Fruit fly (Drosophila melanogaster) whole organism, pupa: Measurements from ENCODE around the gene Cpr66D.

Source experiments
- CG10348 ChIP-seq: fragments of 200-800 bp; sonication (Bioruptor generic); IDR thresholded peaks from 2 replicates; pipeline ENCODE4 v1.3.6; 2022; ENCODE audit warnings: missing biosample characterization, missing genetic modification characterization
- CG12605 ChIP-seq: fragments of 200-800 bp; sonication (Bioruptor generic); IDR thresholded peaks from 2 replicates; pipeline ENCODE4 v1.3.6; 2022; ENCODE audit warnings: missing biosample characterization, missing genetic modification characterization
- CG13204 ChIP-seq: fragments of 200-800 bp; sonication (Bioruptor generic); optimal IDR thresholded peaks from 2 replicates; lab custom pipeline; 2018; ENCODE audit warnings: missing biosample characterization, mild to moderate bottlenecking, missing genetic modification characterization, moderate library complexity
- CG14655 ChIP-seq: fragments of 200-800 bp; sonication (Bioruptor generic); optimal IDR thresholded peaks from 3 replicates; lab custom pipeline; 2017; ENCODE audit warnings: mild to moderate bottlenecking, missing biosample characterization, missing genetic modification reagents, missing genetic modification characterization
- CG15710 ChIP-seq: fragments of 200-800 bp; sonication (Bioruptor generic); optimal IDR thresholded peaks from 2 replicates; lab custom pipeline; 2018; ENCODE audit warnings: missing biosample characterization, mild to moderate bottlenecking, missing genetic modification characterization, moderate library complexity
- CG17806 ChIP-seq: fragments of 200-800 bp; sonication (Bioruptor generic); optimal IDR thresholded peaks from 2 replicates; lab custom pipeline; 2018; ENCODE audit warnings: missing biosample characterization, mild to moderate bottlenecking, missing genetic modification characterization, moderate library complexity
- CG32121 ChIP-seq: fragments of 200-800 bp; sonication (Bioruptor generic); IDR thresholded peaks from 2 replicates; pipeline ENCODE4 v1.3.6; 2022; ENCODE audit warnings: missing biosample characterization, missing genetic modification characterization
- CG34367 ChIP-seq: fragments of 200-800 bp; sonication (Bioruptor generic); optimal IDR thresholded peaks from 2 replicates; lab custom pipeline; 2018; ENCODE audit warnings: missing biosample characterization, mild to moderate bottlenecking, missing genetic modification characterization
- CG4496 ChIP-seq: fragments of 200-800 bp; sonication (Bioruptor generic); IDR thresholded peaks from 3 replicates; pipeline ENCODE4 v1.3.6; 2022; ENCODE audit warnings: missing biosample characterization, missing genetic modification characterization
- CG8159 ChIP-seq: fragments of 200-800 bp; sonication (Bioruptor generic); optimal IDR thresholded peaks from 3 replicates; lab custom pipeline; 2018; ENCODE audit warnings: missing biosample characterization, mild to moderate bottlenecking, missing genetic modification characterization, moderate library complexity
- CG8301 ChIP-seq: fragments of 200-800 bp; sonication (Bioruptor generic); optimal IDR thresholded peaks from 2 replicates; lab custom pipeline; 2018; ENCODE audit warnings: missing biosample characterization, mild to moderate bottlenecking, missing genetic modification characterization
- CG9948 ChIP-seq: fragments of 200-800 bp; sonication (Bioruptor generic); optimal IDR thresholded peaks from 2 replicates; lab custom pipeline; 2018; ENCODE audit warnings: missing biosample characterization, mild to moderate bottlenecking, missing genetic modification characterization, moderate library complexity
- D1 ChIP-seq: fragments of 200-800 bp; sonication (Bioruptor generic); optimal IDR thresholded peaks from 2 replicates; lab custom pipeline; 2018; ENCODE audit warnings: missing biosample characterization, mild to moderate bottlenecking, missing genetic modification characterization, moderate library complexity
- EcR ChIP-seq: fragments of 200-800 bp; sonication (Bioruptor generic); optimal IDR thresholded peaks from 3 replicates; lab custom pipeline; 2019; ENCODE audit warnings: missing biosample characterization, missing genetic modification characterization, mild to moderate bottlenecking, moderate library complexity, missing genetic modification reagents
- Ets98B ChIP-seq: fragments of 200-800 bp; sonication (Bioruptor generic); IDR thresholded peaks from 2 replicates; pipeline ENCODE4 v1.3.6; 2022; ENCODE audit warnings: missing biosample characterization, missing genetic modification characterization
- Pif1A ChIP-seq: fragments of 200-800 bp; sonication (Bioruptor generic); optimal IDR thresholded peaks from 3 replicates; lab custom pipeline; 2016; ENCODE audit warnings: missing biosample characterization, missing genetic modification characterization
- Pif1B ChIP-seq: fragments of 200-800 bp; sonication (Bioruptor generic); optimal IDR thresholded peaks from 3 replicates; lab custom pipeline; 2016; ENCODE audit warnings: missing biosample characterization, missing genetic modification characterization
- Snoo ChIP-seq: fragments of 200-800 bp; sonication (Bioruptor generic); optimal IDR thresholded peaks from 3 replicates; lab custom pipeline; 2017; ENCODE audit warnings: missing biosample characterization, mild to moderate bottlenecking, missing genetic modification characterization, inconsistent platforms
- fd96Ca ChIP-seq: fragments of 200-800 bp; sonication (Bioruptor generic); IDR thresholded peaks from 3 replicates; pipeline ENCODE4 v1.3.6; 2022; ENCODE audit warnings: missing biosample characterization, missing genetic modification characterization
- gl ChIP-seq: fragments of 200-800 bp; sonication (Bioruptor generic); optimal IDR thresholded peaks from 2 replicates; lab custom pipeline; 2018; ENCODE audit warnings: missing biosample characterization, mild to moderate bottlenecking, missing genetic modification characterization
- rn ChIP-seq: fragments of 200-800 bp; sonication (Bioruptor generic); IDR thresholded peaks from 2 replicates; pipeline ENCODE4 v1.3.6; 2022; ENCODE audit warnings: missing biosample characterization, missing genetic modification characterization

The Cpr66D gene

DNA sequence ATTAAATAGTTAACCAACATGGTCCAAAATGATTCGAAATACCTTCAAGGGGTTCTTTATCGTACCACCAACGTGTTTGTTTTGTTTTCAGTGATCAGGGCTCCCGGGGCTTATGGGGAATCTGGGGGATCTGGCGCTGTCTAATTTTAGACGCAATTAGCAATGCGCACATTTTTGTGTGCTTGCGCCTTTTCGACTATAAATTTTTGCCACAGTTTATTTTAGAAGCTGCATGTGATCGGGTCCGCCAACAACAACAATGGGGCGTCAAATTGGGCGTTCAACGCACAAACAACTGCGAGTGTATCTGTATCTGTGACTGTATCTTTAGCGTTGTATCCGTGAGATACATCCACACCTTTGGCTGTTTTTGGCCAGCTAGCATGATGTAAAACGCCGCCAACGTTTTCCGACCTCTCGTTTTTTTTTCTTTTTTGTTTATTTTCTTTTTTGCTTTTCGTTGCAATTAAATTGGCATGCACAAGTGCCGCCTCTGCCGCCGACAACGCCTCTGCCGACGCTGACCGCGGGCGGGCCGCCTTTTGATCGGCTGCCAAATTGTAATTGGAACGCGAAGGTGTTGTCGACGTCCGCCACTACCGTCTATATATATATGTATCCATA, 33.2 kb downstream of the Cpr66D start:
- TF ChIP-seq fd96Ca = peak; percentile 47; the same call in 1 of the 3 replicates
- no peak for TF ChIP-seq rn
- no peak; the same call in 2 of the 3 replicates for TF ChIP-seq CG4496 (GFP tag; lab: Robert Waterston, UW)
- TF ChIP-seq D1 = no peak
- no peak for TF ChIP-seq CG17806 (tag; lab: Kevin White, UChicago)
- TF ChIP-seq CG12605 (GFP tag; lab: Robert Waterston, UW) = 0 out of 2 replicates have a peak, but pooled peaks have one; percentile 40
- TF ChIP-seq CG32121 (GFP tag; lab: Robert Waterston, UW) = peak; percentile 83
- no peak for TF ChIP-seq Pif1A (GFP tag; lab: Kevin White, UChicago)
- TF ChIP-seq Ets98B (GFP tag; lab: Robert Waterston, UW) = peak; percentile 50; the same call in 1 of the 2 replicates
- no peak for TF ChIP-seq Snoo (tag; lab: Kevin White, UChicago)
- TF ChIP-seq CG34367 (tag; lab: Kevin White, UChicago) = no peak
- no peak for TF ChIP-seq Pif1B (GFP tag; lab: Kevin White, UChicago)
- no peak for TF ChIP-seq CG15710 (tag; lab: Kevin White, UChicago)

DNA sequence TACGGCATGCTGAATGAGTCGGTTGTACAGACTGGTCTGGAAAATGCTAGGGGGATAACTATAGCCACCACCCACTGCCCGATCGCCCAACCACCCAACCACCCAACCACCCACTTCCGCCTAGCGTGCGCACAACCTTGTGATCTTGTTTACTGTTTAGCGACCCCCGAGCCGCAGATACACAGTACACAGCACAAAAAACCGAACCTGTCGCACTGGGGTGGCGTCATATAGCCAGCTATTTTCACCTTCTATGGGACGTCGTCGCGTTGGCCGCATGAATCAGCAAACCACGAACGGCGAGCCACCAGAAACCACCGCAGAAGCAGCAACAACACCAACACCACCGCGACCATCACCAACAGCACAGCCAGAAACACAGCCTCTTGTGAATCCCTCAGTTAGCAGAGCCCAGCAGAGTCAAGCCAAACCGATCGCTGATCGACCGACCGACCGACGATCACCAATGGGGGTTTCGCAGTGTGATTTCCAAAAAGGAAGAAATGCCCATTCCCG, 34.8 kb downstream of the Cpr66D start:
- TF ChIP-seq Snoo (tag; lab: Kevin White, UChicago) (no peak), Ets98B (GFP tag; lab: Robert Waterston, UW) (no peak), CG8159 (tag; lab: Kevin White, UChicago) (no peak), Pif1A (GFP tag; lab: Kevin White, UChicago) (no peak), CG9948 (no peak), CG32121 (GFP tag; lab: Robert Waterston, UW) (no peak), CG34367 (tag; lab: Kevin White, UChicago) (no peak), CG13204 (no peak), CG10348 (no peak), EcR (GFP tag; lab: Kevin White, UChicago) (no peak), gl (tag; lab: Kevin White, UChicago) (no peak)
- TF ChIP-seq, all 21 proteins: peak for 0

DNA sequence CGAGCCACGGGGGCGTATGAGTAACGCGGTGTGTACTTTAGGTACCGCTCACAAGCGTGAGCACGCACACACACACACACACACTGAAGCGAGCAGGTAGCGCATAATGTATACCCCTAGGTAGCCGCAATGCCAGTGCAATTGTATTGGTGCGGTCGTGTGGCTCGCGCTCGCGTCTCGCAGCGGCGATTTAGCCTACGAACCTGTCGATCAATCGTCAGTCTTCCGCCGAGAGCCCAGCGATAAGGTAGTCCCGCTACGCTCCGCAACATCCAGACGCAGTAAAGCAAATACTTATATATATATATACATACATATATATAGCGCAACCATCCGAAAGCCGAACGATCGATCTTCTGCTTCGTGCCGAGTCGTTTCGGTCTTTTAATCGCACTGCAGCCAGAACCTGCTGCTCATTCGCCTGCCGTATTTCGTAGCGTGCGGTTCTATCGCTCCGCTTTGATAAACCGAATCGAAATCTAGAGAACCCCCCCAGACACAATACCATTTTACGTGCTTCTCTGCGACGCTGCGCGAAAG, 35.4 kb downstream of the Cpr66D start, which contains the start of gene hry:
hry (plus strand) TSS at position 215 of the 540 bp plus-strand sequence.
- TF ChIP-seq Pif1B (GFP tag; lab: Kevin White, UChicago) (peak; percentile 74), fd96Ca (peak; percentile 61; the same call in 1 of the 3 replicates), CG17806 (tag; lab: Kevin White, UChicago) (no peak), CG8301 (tag; lab: Kevin White, UChicago) (no peak), Snoo (tag; lab: Kevin White, UChicago) (peak; percentile 59), Pif1A (GFP tag; lab: Kevin White, UChicago) (peak; percentile 56), CG4496 (GFP tag; lab: Robert Waterston, UW) (peak; percentile 67; the same call in 2 of the 3 replicates), Ets98B (GFP tag; lab: Robert Waterston, UW) (peak; percentile 56; the same call in 1 of the 2 replicates), rn (no peak), CG14655 (GFP tag; lab: Kevin White, UChicago) (peak; percentile 8), CG34367 (tag; lab: Kevin White, UChicago) (no peak), CG32121 (GFP tag; lab: Robert Waterston, UW) (peak; percentile 56; the same call in 1 of the 2 replicates), CG13204 (peak; percentile 99), D1 (no peak), CG9948 (peak; percentile 13), CG10348 (no peak), EcR (GFP tag; lab: Kevin White, UChicago) (peak; percentile 87), gl (tag; lab: Kevin White, UChicago) (peak; percentile 41), CG8159 (tag; lab: Kevin White, UChicago) (peak; percentile 21), CG12605 (GFP tag; lab: Robert Waterston, UW) (0 out of 2 replicates have a peak, but pooled peaks have one; percentile 31), CG15710 (tag; lab: Kevin White, UChicago) (peak; percentile 30)

DNA sequence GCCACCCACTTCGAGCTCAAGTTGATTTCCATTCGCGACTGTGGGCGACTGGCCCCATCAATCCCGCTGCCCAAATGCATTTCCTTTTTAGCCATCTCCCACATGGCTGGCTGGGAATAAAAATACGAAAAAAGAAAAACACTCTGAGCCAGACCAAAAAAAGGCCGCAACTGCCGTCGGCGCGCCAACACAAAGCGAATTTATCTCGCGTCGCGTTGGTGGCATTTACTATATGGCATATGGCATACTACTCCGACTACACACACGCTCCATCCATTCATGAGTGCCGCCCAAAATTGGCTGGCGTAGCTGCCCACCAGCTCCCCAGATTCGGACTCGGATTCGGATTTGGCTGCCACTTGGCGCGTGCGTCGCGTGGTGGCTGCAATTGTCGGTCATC, 36.3 kb downstream of the Cpr66D start:
- TF ChIP-seq CG4496 (GFP tag; lab: Robert Waterston, UW) (0 out of 3 replicates have a peak, but pooled peaks have one; percentile 28), Pif1B (GFP tag; lab: Kevin White, UChicago) (no peak), D1 (no peak), CG14655 (GFP tag; lab: Kevin White, UChicago) (no peak)
- TF ChIP-seq, all 21 proteins: peak for 1

DNA sequence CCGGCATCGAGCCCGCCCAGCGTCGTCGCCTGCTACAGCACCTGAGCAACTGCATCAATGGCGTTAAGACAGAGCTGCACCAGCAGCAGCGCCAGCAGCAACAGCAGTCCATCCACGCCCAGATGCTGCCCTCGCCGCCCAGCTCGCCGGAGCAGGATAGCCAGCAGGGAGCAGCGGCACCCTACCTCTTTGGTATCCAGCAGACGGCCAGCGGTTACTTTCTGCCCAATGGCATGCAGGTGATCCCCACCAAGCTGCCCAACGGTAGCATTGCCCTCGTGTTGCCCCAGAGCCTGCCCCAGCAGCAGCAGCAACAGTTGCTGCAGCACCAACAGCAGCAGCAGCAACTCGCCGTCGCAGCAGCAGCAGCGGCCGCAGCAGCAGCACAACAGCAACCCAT, 37.5 kb downstream of the Cpr66D start:
- TF ChIP-seq CG12605 (GFP tag; lab: Robert Waterston, UW) = no peak
- no peak for TF ChIP-seq CG8301 (tag; lab: Kevin White, UChicago)
- TF ChIP-seq rn = no peak
- no peak for TF ChIP-seq CG4496 (GFP tag; lab: Robert Waterston, UW)
- TF ChIP-seq CG9948 = no peak
- TF ChIP-seq CG10348 = no peak
- no peak for TF ChIP-seq CG14655 (GFP tag; lab: Kevin White, UChicago)
- no peak for TF ChIP-seq CG34367 (tag; lab: Kevin White, UChicago)
- TF ChIP-seq CG15710 (tag; lab: Kevin White, UChicago) = no peak
- TF ChIP-seq CG13204 = no peak
- TF ChIP-seq gl (tag; lab: Kevin White, UChicago) = no peak
